Worm (Caenorhabditis elegans): ENCODE measurements around the gene T22B7.8.

ce11 chrX:5659614-5660013 lies 27.9 kb downstream of the T22B7.8 start, which contains the start of gene T22B7.22:
- TF ChIP-seq hsf-1 (GFP tag; IDR thresholded peaks at IDR 0.05) (no peak), ceh-100 (GFP tag; IDR thresholded peaks at IDR 0.05) (no peak), unc-130 (GFP tag; optimal IDR thresholded peaks at IDR 0.05) (no peak), attf-3 (GFP tag; conservative IDR thresholded peaks at IDR 0.05) (no peak), pbrm-1 (GFP tag; IDR thresholded peaks at IDR 0.05) (no peak), Y53F4B.3 (GFP tag; IDR thresholded peaks at IDR 0.05) (no peak), rcor-1 (GFP tag; IDR thresholded peaks at IDR 0.05) (no peak), hmg-1.2 (GFP tag; IDR thresholded peaks at IDR 0.05) (no peak), rpc-1 (optimal IDR thresholded peaks at IDR 0.05) (no peak), rpc-1 (tag; optimal IDR thresholded peaks at IDR 0.05) (no peak), ama-1 (optimal IDR thresholded peaks at IDR 0.05) (no peak), ama-1 (GFP tag; optimal IDR thresholded peaks at IDR 0.05) (no peak)
